Fruit fly (Drosophila melanogaster): Measurements from ENCODE around the gene sgg.

Gene sgg

dm6 chrX:2655998-2656397 lies 22.2 kb downstream of the sgg start:
- no peak for TF ChIP-seq pan (optimal IDR thresholded peaks at IDR 0.05)
- TF ChIP-seq usp (GFP tag; optimal IDR thresholded peaks at IDR 0.05), result no peak
- no peak for TF ChIP-seq CG8478 (optimal IDR thresholded peaks at IDR 0.05)
- TF ChIP-seq Dll (optimal IDR thresholded peaks at IDR 0.05), result no peak
- TF ChIP-seq psq (optimal IDR thresholded peaks at IDR 0.05), result no peak
- no peak for TF ChIP-seq EcR (GFP tag; optimal IDR thresholded peaks at IDR 0.05)

- TF ChIP-seq Dll (optimal IDR thresholded peaks at IDR 0.05) (no peak), CG8478 (optimal IDR thresholded peaks at IDR 0.05) (no peak), usp (GFP tag; optimal IDR thresholded peaks at IDR 0.05) (no peak), pan (optimal IDR thresholded peaks at IDR 0.05) (no peak), EcR (GFP tag; optimal IDR thresholded peaks at IDR 0.05) (no peak), psq (optimal IDR thresholded peaks at IDR 0.05) (no peak)
Observed at dm6 chrX:2657220-2657619, 23.5 kb downstream of the sgg start.

dm6 chrX:2658258-2658853 lies 24.6 kb downstream of the sgg start:
- TF ChIP-seq CG8478 (optimal IDR thresholded peaks at IDR 0.05) (no peak), pan (optimal IDR thresholded peaks at IDR 0.05) (no peak)

dm6 chrX:2659430-2660075 lies 25.8 kb downstream of the sgg start:
- TF ChIP-seq Dll (optimal IDR thresholded peaks at IDR 0.05), result no peak
- TF ChIP-seq CG8478 (optimal IDR thresholded peaks at IDR 0.05), result no peak
- no peak for TF ChIP-seq EcR (GFP tag; optimal IDR thresholded peaks at IDR 0.05)
- no peak for TF ChIP-seq psq (optimal IDR thresholded peaks at IDR 0.05)
- no peak for TF ChIP-seq pan (optimal IDR thresholded peaks at IDR 0.05)

dm6 chrX:2661758-2662157 lies 28.0 kb downstream of the sgg start:
- TF ChIP-seq usp (GFP tag; optimal IDR thresholded peaks at IDR 0.05), result no peak
- no peak for TF ChIP-seq pan (optimal IDR thresholded peaks at IDR 0.05)

- no peak for TF ChIP-seq EcR (GFP tag; optimal IDR thresholded peaks at IDR 0.05)
- no peak for TF ChIP-seq Dll (optimal IDR thresholded peaks at IDR 0.05)
- no peak for TF ChIP-seq psq (optimal IDR thresholded peaks at IDR 0.05)
- no peak for TF ChIP-seq CG8478 (optimal IDR thresholded peaks at IDR 0.05)
- TF ChIP-seq pan (optimal IDR thresholded peaks at IDR 0.05), result no peak
- TF ChIP-seq usp (GFP tag; optimal IDR thresholded peaks at IDR 0.05), result no peak
Observed at dm6 chrX:2662540-2663133, 28.9 kb downstream of the sgg start.

dm6 chrX:2663416-2663815 lies 29.7 kb downstream of the sgg start:
- no peak for TF ChIP-seq pan (optimal IDR thresholded peaks at IDR 0.05)
- TF ChIP-seq CG8478 (optimal IDR thresholded peaks at IDR 0.05), result no peak
- no peak for TF ChIP-seq Dll (optimal IDR thresholded peaks at IDR 0.05)
- TF ChIP-seq usp (GFP tag; optimal IDR thresholded peaks at IDR 0.05), result no peak
- TF ChIP-seq EcR (GFP tag; optimal IDR thresholded peaks at IDR 0.05), result no peak
- TF ChIP-seq psq (optimal IDR thresholded peaks at IDR 0.05), result no peak

dm6 chrX:2677024-2677589 lies 43.4 kb downstream of the sgg start:
- TF ChIP-seq psq (optimal IDR thresholded peaks at IDR 0.05) (no peak), CG8478 (optimal IDR thresholded peaks at IDR 0.05) (no peak), EcR (GFP tag; optimal IDR thresholded peaks at IDR 0.05) (no peak), pan (optimal IDR thresholded peaks at IDR 0.05) (no peak), usp (GFP tag; optimal IDR thresholded peaks at IDR 0.05) (no peak), Dll (optimal IDR thresholded peaks at IDR 0.05) (no peak)

- TF ChIP-seq usp (GFP tag; optimal IDR thresholded peaks at IDR 0.05), result no peak
- TF ChIP-seq EcR (GFP tag; optimal IDR thresholded peaks at IDR 0.05), result no peak
- no peak for TF ChIP-seq CG8478 (optimal IDR thresholded peaks at IDR 0.05)
- TF ChIP-seq Dll (optimal IDR thresholded peaks at IDR 0.05), result no peak
- no peak for TF ChIP-seq psq (optimal IDR thresholded peaks at IDR 0.05)
- TF ChIP-seq pan (optimal IDR thresholded peaks at IDR 0.05), result no peak
Observed at dm6 chrX:2681601-2682000, 47.8 kb downstream of the sgg start, which contains the start of gene HLH3B. TSS of gene HLH3B (minus strand) at chrX:2681723.

dm6 chrX:2682832-2683231 lies 49.1 kb downstream of the sgg start, which contains the start of gene CG2652:
TSS of gene CG2652 (minus strand) at chrX:2682932.
- TF ChIP-seq pan (optimal IDR thresholded peaks at IDR 0.05), result no peak

dm6 chrX:2683926-2684325 lies 50.2 kb downstream of the sgg start:
- TF ChIP-seq EcR (GFP tag; optimal IDR thresholded peaks at IDR 0.05) (no peak), CG8478 (optimal IDR thresholded peaks at IDR 0.05) (no peak), Dll (optimal IDR thresholded peaks at IDR 0.05) (no peak), psq (optimal IDR thresholded peaks at IDR 0.05) (no peak)

dm6 chrX:2684442-2684841 lies 50.7 kb downstream of the sgg start:
- no peak for TF ChIP-seq psq (optimal IDR thresholded peaks at IDR 0.05)
- TF ChIP-seq EcR (GFP tag; optimal IDR thresholded peaks at IDR 0.05), result no peak
- TF ChIP-seq CG8478 (optimal IDR thresholded peaks at IDR 0.05), result no peak
- no peak for TF ChIP-seq Dll (optimal IDR thresholded peaks at IDR 0.05)
- TF ChIP-seq pan (optimal IDR thresholded peaks at IDR 0.05), result no peak
- TF ChIP-seq usp (GFP tag; optimal IDR thresholded peaks at IDR 0.05), result no peak

dm6 chrX:2685022-2685421 lies 51.3 kb downstream of the sgg start:
- TF ChIP-seq usp (GFP tag; optimal IDR thresholded peaks at IDR 0.05), result no peak
- TF ChIP-seq Dll (optimal IDR thresholded peaks at IDR 0.05), result no peak

Data from whole organism.